Worm (Caenorhabditis elegans) whole organism, L4 larva: ENCODE results near the gene ugt-22.

Source experiments
- F26F4.8 ChIP-seq: fragments of 200-800 bp; sonication (Bioruptor generic); conservative IDR thresholded peaks from 2 replicates; pipeline ENCODE4 v1.3.6; 2022; ENCODE audit warnings: missing genetic modification characterization, missing compliant biosample characterization
- F37D6.2 ChIP-seq: sonication (generic microtip); optimal IDR thresholded peaks from 2 replicates; lab custom pipeline; 2016; ENCODE audit warnings: mild to moderate bottlenecking, missing genetic modification characterization, missing compliant biosample characterization
- F49E8.2 ChIP-seq: sonication (generic microtip); optimal IDR thresholded peaks from 2 replicates; lab custom pipeline; 2016; ENCODE audit warnings: missing compliant biosample characterization, mild to moderate bottlenecking, missing genetic modification characterization, borderline replicate concordance
- R02D3.7 ChIP-seq: fragments of 150-350 bp; sonication (generic microtip); optimal IDR thresholded peaks from 3 replicates; lab custom pipeline; 2014; ENCODE audit warnings: missing biosample characterization, missing genetic modification characterization
- T20F7.1 ChIP-seq: fragments of 200-800 bp; sonication (Bioruptor generic); optimal IDR thresholded peaks from 2 replicates; lab custom pipeline; 2018; ENCODE audit warnings: mild to moderate bottlenecking, missing genetic modification characterization, missing compliant biosample characterization
- Y105C5A.15 ChIP-seq: fragments of 200-800 bp; sonication (Bioruptor generic); IDR thresholded peaks from 2 replicates; pipeline ENCODE4 v1.3.6; 2022; ENCODE audit warnings: missing genetic modification characterization, missing compliant biosample characterization
- Y75B8A.6 ChIP-seq: fragments of 200-800 bp; sonication (Bioruptor generic); IDR thresholded peaks from 2 replicates; pipeline ENCODE4 v1.3.6; 2022; ENCODE audit warnings: missing genetic modification reagents, missing genetic modification characterization, missing compliant biosample characterization
- aha-1 ChIP-seq: fragments of 150-350 bp; peaks from one replicate; lab custom pipeline; 2014; ENCODE audit warnings: missing biosample characterization, missing genetic modification characterization
- ama-1 ChIP-seq: fragments of 150-350 bp; optimal IDR thresholded peaks from 2 replicates; lab custom pipeline; 2014; ENCODE audit warnings: inconsistent platforms, mixed read lengths
- attf-4 ChIP-seq: sonication (generic microtip); optimal IDR thresholded peaks from 3 replicates; lab custom pipeline; 2017; ENCODE audit warnings: missing biosample characterization, missing genetic modification characterization
- ceh-44 ChIP-seq: fragments of 200-800 bp; sonication (Bioruptor generic); IDR thresholded peaks from 2 replicates; pipeline ENCODE4 v1.3.6; 2022; ENCODE audit warnings: missing genetic modification reagents, missing genetic modification characterization, missing compliant biosample characterization
- daf-8 ChIP-seq: fragments of 200-800 bp; sonication (Bioruptor generic); IDR thresholded peaks from 2 replicates; pipeline ENCODE4 v1.3.6; 2022; ENCODE audit warnings: missing genetic modification characterization, missing compliant biosample characterization
- egl-27 ChIP-seq: sonication (generic microtip); optimal IDR thresholded peaks from 3 replicates; lab custom pipeline; 2017; ENCODE audit warnings: missing biosample characterization, missing genetic modification reagents, missing genetic modification characterization
- fos-1 ChIP-seq: fragments of 150-350 bp; optimal IDR thresholded peaks from 2 replicates; lab custom pipeline; 2014; ENCODE audit warnings: missing biosample characterization, missing genetic modification characterization
- hlh-30 ChIP-seq: sonication (generic microtip); optimal IDR thresholded peaks from 2 replicates; lab custom pipeline; 2017; ENCODE audit warnings: antibody characterized with exemption, mild to moderate bottlenecking, missing genetic modification characterization, missing compliant biosample characterization; ENCODE audit not compliant: insufficient read depth
- lin-29 ChIP-seq: fragments of 200-800 bp; sonication (Bioruptor generic); IDR thresholded peaks from 2 replicates; pipeline ENCODE4 v1.3.6; 2022; ENCODE audit warnings: missing genetic modification reagents, missing genetic modification characterization, missing compliant biosample characterization
- lsy-2 ChIP-seq, 2 experiments: fragments of 150-350 bp in 1 of 2; sonication (generic microtip) in 1 of 2; optimal IDR thresholded peaks; 2 replicates each; lab custom pipeline; 2014 to 2017; ENCODE audit warnings: missing biosample characterization in 2 of 2, missing genetic modification characterization in 2 of 2
- mep-1 ChIP-seq: fragments of 150-350 bp; sonication (generic microtip); optimal IDR thresholded peaks from 3 replicates; lab custom pipeline; 2014; ENCODE audit warnings: missing biosample characterization, missing genetic modification characterization
- nhr-10 ChIP-seq: fragments of 150-350 bp; optimal IDR thresholded peaks from 2 replicates; lab custom pipeline; 2014; ENCODE audit warnings: missing biosample characterization, missing genetic modification characterization
- nhr-102 ChIP-seq: sonication (generic microtip); optimal IDR thresholded peaks from 2 replicates; lab custom pipeline; 2016; ENCODE audit warnings: mild to moderate bottlenecking, missing genetic modification characterization, moderate library complexity, missing compliant biosample characterization
- nhr-41 ChIP-seq: fragments of 200-800 bp; sonication (Bioruptor generic); IDR thresholded peaks from 2 replicates; pipeline ENCODE4 v1.3.6; 2022; ENCODE audit warnings: missing genetic modification reagents, missing genetic modification characterization, missing compliant biosample characterization
- nhr-42 ChIP-seq: fragments of 200-800 bp; sonication (Bioruptor generic); IDR thresholded peaks from 2 replicates; pipeline ENCODE4 v1.3.6; 2022; ENCODE audit warnings: missing genetic modification characterization, missing compliant biosample characterization
- nhr-6 ChIP-seq: fragments of 150-350 bp; optimal IDR thresholded peaks from 2 replicates; lab custom pipeline; 2014; ENCODE audit warnings: missing biosample characterization, missing genetic modification characterization
- nhr-76 ChIP-seq: fragments of 150-350 bp; optimal IDR thresholded peaks from 2 replicates; lab custom pipeline; 2014; ENCODE audit warnings: missing biosample characterization, missing genetic modification characterization
- pha-4 ChIP-seq, 2 experiments: fragments of 150-350 bp in 1 of 2; fragments of 200-800 bp in 1 of 2; sonication (Bioruptor generic) in 1 of 2; IDR thresholded peaks in 1 of 2; optimal IDR thresholded peaks in 1 of 2; 2 replicates each; pipeline versions ENCODE4 v1.3.6 to Lab custom; 2014 to 2022; ENCODE audit warnings: missing genetic modification characterization in 2 of 2, missing genetic modification reagents in 2 of 2, missing biosample characterization in 1 of 2, missing compliant biosample characterization in 1 of 2
- php-3 ChIP-seq: fragments of 200-800 bp; sonication (Bioruptor generic); IDR thresholded peaks from 2 replicates; pipeline ENCODE4 v1.3.6; 2022; ENCODE audit warnings: missing genetic modification reagents, missing genetic modification characterization, missing compliant biosample characterization
- rbr-2 ChIP-seq: sonication (generic microtip); optimal IDR thresholded peaks from 2 replicates; lab custom pipeline; 2016; ENCODE audit warnings: missing genotype, missing genetic modification characterization, missing compliant biosample characterization
- saeg-2 ChIP-seq: fragments of 200-800 bp; sonication (Bioruptor generic); IDR thresholded peaks from 2 replicates; pipeline ENCODE4 v1.3.6; 2022; ENCODE audit warnings: missing genetic modification reagents, missing genetic modification characterization, missing compliant biosample characterization
- set-16 ChIP-seq: fragments of 200-800 bp; sonication (Bioruptor generic); IDR thresholded peaks from 2 replicates; pipeline ENCODE4 v1.3.6; 2022; ENCODE audit warnings: missing genetic modification reagents, missing genetic modification characterization, missing compliant biosample characterization
- snpc-1.2 ChIP-seq: fragments of 200-800 bp; sonication (Bioruptor generic); IDR thresholded peaks from 2 replicates; pipeline ENCODE4 v1.3.6; 2022; ENCODE audit warnings: missing genetic modification reagents, missing genetic modification characterization, missing compliant biosample characterization
- snpc-4 ChIP-seq: fragments of 150-350 bp; optimal IDR thresholded peaks from 2 replicates; lab custom pipeline; 2014; ENCODE audit warnings: missing biosample characterization, missing genetic modification characterization
- spr-1 ChIP-seq: sonication (generic microtip); optimal IDR thresholded peaks from 2 replicates; lab custom pipeline; 2016; ENCODE audit warnings: mild to moderate bottlenecking, missing genetic modification characterization, missing compliant biosample characterization
- spr-3 ChIP-seq: fragments of 200-800 bp; sonication (Bioruptor generic); optimal IDR thresholded peaks from 2 replicates; lab custom pipeline; 2018; ENCODE audit warnings: mild to moderate bottlenecking, missing genetic modification characterization, missing compliant biosample characterization
- vab-7 ChIP-seq: fragments of 200-800 bp; sonication (Bioruptor generic); IDR thresholded peaks from 2 replicates; pipeline ENCODE4 v1.3.6; 2022; ENCODE audit warnings: missing genetic modification reagents, missing genetic modification characterization, missing compliant biosample characterization
- zag-1 ChIP-seq: fragments of 150-350 bp; optimal IDR thresholded peaks from 2 replicates; lab custom pipeline; 2014; ENCODE audit warnings: missing biosample characterization, missing genetic modification characterization
- zfp-3 ChIP-seq: fragments of 200-800 bp; sonication (Bioruptor generic); conservative IDR thresholded peaks from 2 replicates; pipeline ENCODE4 v1.3.6; 2022; ENCODE audit warnings: missing genetic modification reagents, missing genetic modification characterization, missing compliant biosample characterization

ugt-22 gene

ce11 chrIV:13636975-13637374 lies 2.1 kb upstream of the ugt-22 start, which contains the start of gene C08F11.7:
Gene C08F11.7 (plus strand): TSS chrIV:13637275.
- no peak for TF ChIP-seq rbr-2 (tag; lab: Kevin White, UChicago)
- TF ChIP-seq ama-1 (lab: Kevin White, UChicago), result no peak
- TF ChIP-seq nhr-41, result no peak
- no peak for TF ChIP-seq nhr-76 (tag; lab: Kevin White, UChicago)
- no peak for TF ChIP-seq lin-29
- TF ChIP-seq Y105C5A.15 (GFP tag; lab: Robert Waterston, UW), result no peak
- TF ChIP-seq snpc-1.2 (GFP tag; lab: Robert Waterston, UW), result no peak
- TF ChIP-seq R02D3.7 (tag; lab: Kevin White, UChicago), result no peak
- no peak for TF ChIP-seq snpc-4
- no peak for TF ChIP-seq attf-4
- TF ChIP-seq saeg-2 (GFP tag; lab: Robert Waterston, UW), result no peak
- TF ChIP-seq nhr-10 (tag; lab: Kevin White, UChicago), result no peak
- TF ChIP-seq, all 104 proteins: peak for 0

DNA sequence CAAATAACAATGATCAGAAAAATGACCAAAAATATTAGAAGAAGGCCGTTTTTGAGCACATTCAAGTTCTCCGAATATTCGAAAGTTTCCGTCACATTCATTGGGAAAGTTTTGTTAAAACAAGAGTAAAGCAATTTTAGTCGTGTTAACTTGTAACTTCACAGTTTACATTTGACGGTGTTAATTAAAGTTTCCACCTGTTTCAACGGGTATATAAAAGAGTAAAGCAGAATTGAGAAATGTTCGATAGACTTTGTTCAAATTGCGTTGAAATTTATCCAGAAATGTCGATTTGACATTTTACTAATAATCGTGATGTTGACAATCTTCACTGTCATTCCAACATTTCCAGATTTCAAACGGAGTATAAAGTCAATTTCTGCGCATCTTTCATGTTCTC lies 6.8 kb downstream of the ugt-22 start, which contains the start of gene srz-29:
TSS of gene srz-29 (minus strand) at position 101 of the 400 bp plus-strand sequence.
- no peak for TF ChIP-seq rbr-2 (tag; lab: Kevin White, UChicago)
- no peak for TF ChIP-seq fos-1 (tag; lab: Kevin White, UChicago)
- TF ChIP-seq nhr-10 (tag; lab: Kevin White, UChicago), result no peak
- no peak for TF ChIP-seq Y75B8A.6 (GFP tag; lab: Robert Waterston, UW)
- no peak for TF ChIP-seq attf-4
- no peak for TF ChIP-seq zag-1 (tag; lab: Kevin White, UChicago)
- TF ChIP-seq daf-8 (GFP tag; lab: Robert Waterston, UW), result no peak

- TF ChIP-seq spr-1 (no peak), egl-27 (tag; lab: Kevin White, UChicago) (no peak), lsy-2 (tag; optimal IDR thresholded peaks at IDR 0.05; lab: Kevin White, UChicago) (no peak), aha-1 (tag; lab: Kevin White, UChicago) (no peak), spr-3 (GFP tag; lab: Kevin White, UChicago) (no peak), ceh-44 (no peak), hlh-30 (tag; lab: Kevin White, UChicago) (no peak), pha-4 (GFP tag; IDR thresholded peaks at IDR 0.05; lab: Robert Waterston, UW) (no peak), pha-4 (tag; optimal IDR thresholded peaks at IDR 0.05; lab: Kevin White, UChicago) (no peak)
- TF ChIP-seq, all 104 proteins: peak for 0
These were observed 8.5 kb downstream of the ugt-22 start, which contains the start of gene ule-4 for ce11 chrIV:13647558-13647957. Gene ule-4 (minus strand): TSS chrIV:13647658.

- no peak for TF ChIP-seq F49E8.2
- no peak for TF ChIP-seq mep-1
- TF ChIP-seq vab-7 (GFP tag; lab: Robert Waterston, UW), result no peak
- TF ChIP-seq saeg-2 (GFP tag; lab: Robert Waterston, UW), result no peak
- no peak for TF ChIP-seq nhr-102 (tag; lab: Kevin White, UChicago)
- no peak for TF ChIP-seq lsy-2 (tag; optimal IDR thresholded peaks at IDR 0.05; lab: Kevin White, UChicago)
- TF ChIP-seq nhr-6 (tag; lab: Kevin White, UChicago), result no peak
- TF ChIP-seq php-3 (GFP tag; lab: Robert Waterston, UW), result no peak
- no peak for TF ChIP-seq zag-1 (tag; lab: Kevin White, UChicago)
- no peak for TF ChIP-seq F26F4.8
- TF ChIP-seq zfp-3, result no peak
- TF ChIP-seq F37D6.2, result no peak
- TF ChIP-seq T20F7.1 (GFP tag; lab: Kevin White, UChicago), result no peak
- no peak for TF ChIP-seq nhr-42
- no peak for TF ChIP-seq aha-1 (tag; lab: Kevin White, UChicago)
- TF ChIP-seq nhr-76 (tag; lab: Kevin White, UChicago), result no peak
- TF ChIP-seq set-16 (GFP tag; lab: Robert Waterston, UW), result no peak
These were observed 10.1 kb downstream of the ugt-22 start, which contains the start of gene C08F11.10 for ce11 chrIV:13649126-13649525. Gene C08F11.10 (minus strand): TSS chrIV:13649226.
